Worm (Caenorhabditis elegans) whole organism, mixed stage, embryonic: Measurements from ENCODE around the gene ZC84.7.
A peak's percentile ranks its signal among the peaks of the same experiment; 100 is the strongest.

Source experiments
- M03D4.4 ChIP-seq: sonication (generic microtip); optimal IDR thresholded peaks from 2 replicates; lab custom pipeline; 2017; ENCODE audit warnings: mild to moderate bottlenecking, missing genetic modification characterization, missing compliant biosample characterization
- bed-3 ChIP-seq: fragments of 200-800 bp; sonication (Bioruptor generic); optimal IDR thresholded peaks from 3 replicates; lab custom pipeline; 2018; ENCODE audit warnings: mild to moderate bottlenecking, missing genetic modification characterization, moderate library complexity, missing compliant biosample characterization
- blmp-1 ChIP-seq: fragments of 150-350 bp; optimal IDR thresholded peaks from 2 replicates; lab custom pipeline; 2014; ENCODE audit warnings: missing biosample characterization, missing genetic modification characterization
- ceh-39 ChIP-seq: fragments of 150-350 bp; optimal IDR thresholded peaks from 2 replicates; lab custom pipeline; 2014; ENCODE audit warnings: missing biosample characterization, missing genetic modification characterization
- ceh-43 ChIP-seq: fragments of 200-800 bp; sonication (Bioruptor generic); optimal IDR thresholded peaks from 2 replicates; lab custom pipeline; 2018; ENCODE audit warnings: mild to moderate bottlenecking, missing genetic modification characterization, moderate library complexity, missing compliant biosample characterization
- ceh-83 ChIP-seq: fragments of 200-800 bp; sonication (Bioruptor generic); optimal IDR thresholded peaks from 2 replicates; lab custom pipeline; 2018; ENCODE audit warnings: mild to moderate bottlenecking, missing genetic modification characterization, missing compliant biosample characterization
- ces-1 ChIP-seq: fragments of 150-350 bp; optimal IDR thresholded peaks from 2 replicates; lab custom pipeline; 2014; ENCODE audit warnings: missing biosample characterization, missing genetic modification reagents, missing genetic modification characterization
- cnd-1 ChIP-seq: fragments of 200-800 bp; sonication (Bioruptor generic); optimal IDR thresholded peaks from 2 replicates; lab custom pipeline; 2018; ENCODE audit warnings: mild to moderate bottlenecking, missing genetic modification characterization, missing compliant biosample characterization
- drap-1 ChIP-seq: fragments of 200-800 bp; sonication (Bioruptor generic); optimal IDR thresholded peaks from 3 replicates; lab custom pipeline; 2018; ENCODE audit warnings: mild to moderate bottlenecking, missing genetic modification characterization, missing compliant biosample characterization
- elt-1 ChIP-seq: sonication (generic microtip); optimal IDR thresholded peaks from 2 replicates; lab custom pipeline; 2017; ENCODE audit warnings: missing genetic modification characterization, mild to moderate bottlenecking, missing compliant biosample characterization, antibody characterized with exemption, moderate library complexity, borderline replicate concordance; ENCODE audit not compliant: insufficient read depth
- elt-3 ChIP-seq: fragments of 150-350 bp; optimal IDR thresholded peaks from 2 replicates; lab custom pipeline; 2014; ENCODE audit warnings: missing biosample characterization, missing genetic modification characterization
- flh-1 ChIP-seq: fragments of 200-800 bp; sonication (Bioruptor generic); optimal IDR thresholded peaks from 2 replicates; lab custom pipeline; 2018; ENCODE audit warnings: mild to moderate bottlenecking, missing genetic modification characterization, moderate library complexity, missing compliant biosample characterization
- ham-2 ChIP-seq: fragments of 200-800 bp; sonication (Bioruptor generic); optimal IDR thresholded peaks from 2 replicates; lab custom pipeline; 2018; ENCODE audit warnings: mild to moderate bottlenecking, missing genetic modification characterization, missing compliant biosample characterization
- hlh-1 ChIP-seq: fragments of 150-350 bp; optimal IDR thresholded peaks from 2 replicates; lab custom pipeline; 2014; ENCODE audit warnings: missing biosample characterization, missing genetic modification reagents, missing genetic modification characterization
- lin-13 ChIP-seq: fragments of 150-350 bp; optimal IDR thresholded peaks from 2 replicates; lab custom pipeline; 2014; ENCODE audit warnings: missing biosample characterization, missing genetic modification characterization
- lin-32 ChIP-seq: fragments of 200-800 bp; sonication (Bioruptor generic); optimal IDR thresholded peaks from 2 replicates; lab custom pipeline; 2018; ENCODE audit warnings: mild to moderate bottlenecking, missing genetic modification characterization, missing compliant biosample characterization
- lsy-2 ChIP-seq: fragments of 150-350 bp; optimal IDR thresholded peaks from 2 replicates; lab custom pipeline; 2014; ENCODE audit warnings: missing biosample characterization, missing genetic modification characterization
- mab-5 ChIP-seq: fragments of 150-350 bp; optimal IDR thresholded peaks from 2 replicates; lab custom pipeline; 2014; ENCODE audit warnings: missing biosample characterization, missing genetic modification characterization
- mep-1 ChIP-seq: fragments of 150-350 bp; optimal IDR thresholded peaks from 2 replicates; lab custom pipeline; 2017; ENCODE audit warnings: missing biosample characterization, missing genetic modification reagents, missing genetic modification characterization, inconsistent platforms
- mls-2 ChIP-seq: sonication (generic microtip); optimal IDR thresholded peaks from 2 replicates; lab custom pipeline; 2016; ENCODE audit warnings: mild to moderate bottlenecking, missing genetic modification characterization, moderate library complexity, missing compliant biosample characterization
- nhr-12 ChIP-seq: fragments of 150-350 bp; optimal IDR thresholded peaks from 2 replicates; lab custom pipeline; 2014; ENCODE audit warnings: missing biosample characterization, missing genetic modification characterization
- nhr-2 ChIP-seq: fragments of 150-350 bp; optimal IDR thresholded peaks from 2 replicates; lab custom pipeline; 2014; ENCODE audit warnings: missing biosample characterization, missing genetic modification characterization
- nhr-237 ChIP-seq: fragments of 150-350 bp; optimal IDR thresholded peaks from 2 replicates; lab custom pipeline; 2014; ENCODE audit warnings: missing biosample characterization, missing genetic modification characterization
- nhr-28 ChIP-seq: fragments of 150-350 bp; optimal IDR thresholded peaks from 2 replicates; lab custom pipeline; 2014; ENCODE audit warnings: missing biosample characterization, missing genetic modification characterization
- nhr-76 ChIP-seq: sonication (generic microtip); optimal IDR thresholded peaks from 2 replicates; lab custom pipeline; 2017; ENCODE audit warnings: missing biosample characterization, missing genetic modification characterization
- pha-4 ChIP-seq: fragments of 150-350 bp; optimal IDR thresholded peaks from 2 replicates; lab custom pipeline; 2018; ENCODE audit warnings: missing biosample characterization, missing genetic modification reagents, missing genetic modification characterization
- snpc-4 ChIP-seq: fragments of 150-350 bp; optimal IDR thresholded peaks from 2 replicates; lab custom pipeline; 2014; ENCODE audit warnings: missing biosample characterization, missing genetic modification characterization
- sptf-1 ChIP-seq: sonication (generic microtip); optimal IDR thresholded peaks from 2 replicates; lab custom pipeline; 2017; ENCODE audit warnings: mild to moderate bottlenecking, missing genetic modification characterization, moderate library complexity, missing compliant biosample characterization
- tbx-8 ChIP-seq: fragments of 200-800 bp; sonication (Bioruptor generic); optimal IDR thresholded peaks from 2 replicates; lab custom pipeline; 2018; ENCODE audit warnings: mild to moderate bottlenecking, missing genetic modification characterization, moderate library complexity, missing compliant biosample characterization
- unc-120 ChIP-seq: sonication (generic microtip); optimal IDR thresholded peaks from 2 replicates; lab custom pipeline; 2017; ENCODE audit warnings: missing genetic modification characterization, missing compliant biosample characterization; ENCODE audit not compliant: poor library complexity, severe bottlenecking
- unc-39 ChIP-seq: fragments of 150-350 bp; optimal IDR thresholded peaks from 2 replicates; lab custom pipeline; 2014; ENCODE audit warnings: missing biosample characterization, missing genetic modification characterization
- unc-62 ChIP-seq: fragments of 150-350 bp; optimal IDR thresholded peaks from 2 replicates; lab custom pipeline; 2014; ENCODE audit warnings: missing biosample characterization, missing genetic modification reagents, missing genetic modification characterization
- zip-8 ChIP-seq: fragments of 150-350 bp; optimal IDR thresholded peaks from 2 replicates; lab custom pipeline; 2014; ENCODE audit warnings: missing biosample characterization, missing genetic modification characterization
- ztf-11 ChIP-seq: fragments of 150-350 bp; optimal IDR thresholded peaks from 2 replicates; lab custom pipeline; 2014; ENCODE audit warnings: missing biosample characterization, missing genetic modification characterization

ZC84.7 gene

ce11 chrIII:9191091-9191490 lies 5.3 kb downstream of the ZC84.7 start, which contains the start of gene cls-3:
TSS of gene cls-3 (minus strand) at chrIII:9191109.
- no peak for TF ChIP-seq ceh-43 (GFP tag; lab: Kevin White, UChicago)
- TF ChIP-seq bed-3 (GFP tag; lab: Kevin White, UChicago): no peak
- peak; percentile 20 for TF ChIP-seq ces-1
- TF ChIP-seq flh-1: no peak
- TF ChIP-seq drap-1 (GFP tag; lab: Kevin White, UChicago): no peak
- TF ChIP-seq nhr-28: no peak
- no peak for TF ChIP-seq unc-120 (tag; lab: Kevin White, UChicago)
- no peak for TF ChIP-seq lin-32 (GFP tag; lab: Kevin White, UChicago)
- TF ChIP-seq elt-3 (tag; lab: Kevin White, UChicago): no peak
- TF ChIP-seq mls-2: no peak
- no peak for TF ChIP-seq mab-5
- no peak for TF ChIP-seq elt-1 (tag; lab: Kevin White, UChicago)
- TF ChIP-seq nhr-12 (tag; lab: Kevin White, UChicago): no peak
- TF ChIP-seq tbx-8 (GFP tag; lab: Kevin White, UChicago): no peak
- TF ChIP-seq ztf-11 (tag; lab: Kevin White, UChicago): no peak
- TF ChIP-seq nhr-76 (tag; lab: Kevin White, UChicago): no peak
- peak; percentile 40 for TF ChIP-seq hlh-1 (tag; lab: Kevin White, UChicago)
- peak; percentile 35 for TF ChIP-seq cnd-1 (tag; lab: Kevin White, UChicago)
- no peak for TF ChIP-seq mep-1
- no peak for TF ChIP-seq ceh-39 (tag; lab: Kevin White, UChicago)
- no peak for TF ChIP-seq M03D4.4
- no peak for TF ChIP-seq sptf-1 (tag; lab: Kevin White, UChicago)
- no peak for TF ChIP-seq ham-2 (GFP tag; lab: Kevin White, UChicago)
- TF ChIP-seq zip-8: no peak
- TF ChIP-seq ceh-83 (GFP tag; lab: Kevin White, UChicago): peak; percentile 8
- TF ChIP-seq snpc-4 (tag; lab: Kevin White, UChicago): no peak
- TF ChIP-seq nhr-237 (tag; lab: Kevin White, UChicago): no peak

ce11 chrIII:9199605-9200004 lies 13.8 kb downstream of the ZC84.7 start, which contains the start of gene ZC84.6:
TSS of gene ZC84.6 (minus strand) at chrIII:9199705.
- TF ChIP-seq lin-13 (tag; lab: Kevin White, UChicago) (no peak), ces-1 (no peak), nhr-237 (tag; lab: Kevin White, UChicago) (no peak), elt-1 (tag; lab: Kevin White, UChicago) (no peak)

ce11 chrIII:9201977-9202376 lies 16.2 kb downstream of the ZC84.7 start:
- TF ChIP-seq elt-1 (tag; lab: Kevin White, UChicago): no peak
- TF ChIP-seq ces-1: no peak
- no peak for TF ChIP-seq unc-120 (tag; lab: Kevin White, UChicago)
- TF ChIP-seq mab-5: no peak
- TF ChIP-seq nhr-76 (tag; lab: Kevin White, UChicago): no peak
- TF ChIP-seq ceh-43 (GFP tag; lab: Kevin White, UChicago): no peak
- TF ChIP-seq tbx-8 (GFP tag; lab: Kevin White, UChicago): no peak
- no peak for TF ChIP-seq hlh-1 (tag; lab: Kevin White, UChicago)
- no peak for TF ChIP-seq M03D4.4
- no peak for TF ChIP-seq nhr-237 (tag; lab: Kevin White, UChicago)
- TF ChIP-seq ztf-11 (tag; lab: Kevin White, UChicago): no peak
- no peak for TF ChIP-seq nhr-2 (tag; lab: Kevin White, UChicago)
- no peak for TF ChIP-seq flh-1
- no peak for TF ChIP-seq sptf-1 (tag; lab: Kevin White, UChicago)
- no peak for TF ChIP-seq zip-8

ce11 chrIII:9206185-9206584 lies 20.4 kb downstream of the ZC84.7 start, which contains the start of gene ZC84.1:
TSS of gene ZC84.1 (minus strand) at chrIII:9206285.
- TF ChIP-seq unc-39 (tag; lab: Kevin White, UChicago): no peak
- no peak for TF ChIP-seq tbx-8 (GFP tag; lab: Kevin White, UChicago)
- TF ChIP-seq unc-120 (tag; lab: Kevin White, UChicago): no peak
- no peak for TF ChIP-seq ceh-39 (tag; lab: Kevin White, UChicago)
- TF ChIP-seq, all 35 proteins: peak for 0

ce11 chrIII:9215367-9215766 lies 29.5 kb downstream of the ZC84.7 start, which contains the start of gene npr-29:
TSS of gene npr-29 (minus strand) at chrIII:9215467.
- TF ChIP-seq pha-4: no peak
- no peak for TF ChIP-seq drap-1 (GFP tag; lab: Kevin White, UChicago)
- no peak for TF ChIP-seq lsy-2 (tag; lab: Kevin White, UChicago)
- no peak for TF ChIP-seq elt-3 (tag; lab: Kevin White, UChicago)
- no peak for TF ChIP-seq ztf-11 (tag; lab: Kevin White, UChicago)
- TF ChIP-seq ces-1: no peak
- TF ChIP-seq mep-1: no peak
- TF ChIP-seq unc-120 (tag; lab: Kevin White, UChicago): no peak
- no peak for TF ChIP-seq unc-39 (tag; lab: Kevin White, UChicago)
- TF ChIP-seq lin-13 (tag; lab: Kevin White, UChicago): no peak
- no peak for TF ChIP-seq blmp-1
- TF ChIP-seq mls-2: no peak
- TF ChIP-seq nhr-2 (tag; lab: Kevin White, UChicago): no peak
- no peak for TF ChIP-seq ceh-39 (tag; lab: Kevin White, UChicago)
- no peak for TF ChIP-seq snpc-4 (tag; lab: Kevin White, UChicago)
- no peak for TF ChIP-seq cnd-1 (tag; lab: Kevin White, UChicago)
- TF ChIP-seq unc-62 (GFP tag; lab: Kevin White, UChicago): no peak
- no peak for TF ChIP-seq sptf-1 (tag; lab: Kevin White, UChicago)
